Worm (Caenorhabditis elegans): ENCODE results near the gene srlf-34.

The srlf-34 gene

ce11 chrII:10300082-10300749 lies 11.9 kb upstream of the srlf-34 start, which contains the start of gene nep-26:
Gene nep-26, minus strand, starts transcription at chrII:10300132.
- TF ChIP-seq zip-8 (tag; optimal IDR thresholded peaks at IDR 0.05) (peak; percentile 16), unc-62 (GFP tag; optimal IDR thresholded peaks at IDR 0.05) (peak; percentile 54), snpc-4 (tag; optimal IDR thresholded peaks at IDR 0.05) (no peak), M03D4.4 (tag; optimal IDR thresholded peaks at IDR 0.05) (no peak), lin-13 (tag; optimal IDR thresholded peaks at IDR 0.05) (no peak), unc-120 (tag; optimal IDR thresholded peaks at IDR 0.05; ENCODE audit: poor library complexity, severe bottlenecking) (no peak)

ce11 chrII:10300954-10301353 lies 11.1 kb upstream of the srlf-34 start, which contains the start of gene mdt-22:
Gene mdt-22, plus strand, starts transcription at chrII:10301216.
- TF ChIP-seq mep-1 (tag; optimal IDR thresholded peaks at IDR 0.05) (peak; percentile 89), blmp-1 (tag; optimal IDR thresholded peaks at IDR 0.05) (no peak), lin-13 (tag; optimal IDR thresholded peaks at IDR 0.05) (peak; percentile 81), unc-62 (GFP tag; optimal IDR thresholded peaks at IDR 0.05) (no peak), pha-4 (tag; optimal IDR thresholded peaks at IDR 0.05) (peak; percentile 59), unc-39 (tag; optimal IDR thresholded peaks at IDR 0.05) (no peak), sem-2 (GFP tag; optimal IDR thresholded peaks at IDR 0.05) (no peak), bed-3 (GFP tag; optimal IDR thresholded peaks at IDR 0.05) (no peak), M03D4.4 (tag; optimal IDR thresholded peaks at IDR 0.05) (peak; percentile 66), mab-5 (tag; optimal IDR thresholded peaks at IDR 0.05) (no peak), mls-2 (tag; optimal IDR thresholded peaks at IDR 0.05) (peak; percentile 39), ceh-39 (tag; optimal IDR thresholded peaks at IDR 0.05) (peak; percentile 28), nhr-76 (tag; optimal IDR thresholded peaks at IDR 0.05) (no peak), nhr-237 (tag; optimal IDR thresholded peaks at IDR 0.05) (peak; percentile 52), cnd-1 (tag; optimal IDR thresholded peaks at IDR 0.05) (peak; percentile 28), ham-2 (GFP tag; optimal IDR thresholded peaks at IDR 0.05) (no peak), ces-1 (GFP tag; optimal IDR thresholded peaks at IDR 0.05) (peak; percentile 92), nhr-2 (tag; optimal IDR thresholded peaks at IDR 0.05) (peak; percentile 2), zip-8 (tag; optimal IDR thresholded peaks at IDR 0.05) (no peak), snpc-4 (tag; optimal IDR thresholded peaks at IDR 0.05) (no peak), lin-32 (GFP tag; optimal IDR thresholded peaks at IDR 0.05) (no peak), sptf-1 (tag; optimal IDR thresholded peaks at IDR 0.05) (peak; percentile 72), ceh-43 (GFP tag; optimal IDR thresholded peaks at IDR 0.05) (peak; percentile 26), ztf-11 (tag; optimal IDR thresholded peaks at IDR 0.05) (no peak), ceh-83 (GFP tag; optimal IDR thresholded peaks at IDR 0.05) (no peak), lsy-2 (tag; optimal IDR thresholded peaks at IDR 0.05) (peak; percentile 81), drap-1 (GFP tag; optimal IDR thresholded peaks at IDR 0.05) (peak; percentile 70), elt-3 (tag; optimal IDR thresholded peaks at IDR 0.05) (peak; percentile 6), nhr-28 (tag; optimal IDR thresholded peaks at IDR 0.05) (no peak), tbx-8 (GFP tag; optimal IDR thresholded peaks at IDR 0.05) (no peak), hlh-1 (tag; optimal IDR thresholded peaks at IDR 0.05) (peak; percentile 68), nhr-12 (tag; optimal IDR thresholded peaks at IDR 0.05) (no peak), elt-1 (tag; optimal IDR thresholded peaks at IDR 0.05; ENCODE audit: borderline replicate concordance, insufficient read depth) (no peak), unc-120 (tag; optimal IDR thresholded peaks at IDR 0.05; ENCODE audit: poor library complexity, severe bottlenecking) (peak; percentile 96), flh-1 (GFP tag; optimal IDR thresholded peaks at IDR 0.05) (no peak)

- peak; percentile 41 for TF ChIP-seq sptf-1 (tag; optimal IDR thresholded peaks at IDR 0.05)
These were observed 9.9 kb upstream of the srlf-34 start for ce11 chrII:10302141-10302574.

ce11 chrII:10302646-10303045 lies 9.4 kb upstream of the srlf-34 start, which contains the start of gene clpp-1:
Gene clpp-1, minus strand, starts transcription at chrII:10302842.
- TF ChIP-seq mep-1 (tag; optimal IDR thresholded peaks at IDR 0.05) (no peak), lsy-2 (tag; optimal IDR thresholded peaks at IDR 0.05) (no peak), blmp-1 (tag; optimal IDR thresholded peaks at IDR 0.05) (no peak), zip-8 (tag; optimal IDR thresholded peaks at IDR 0.05) (peak; percentile 17), bed-3 (GFP tag; optimal IDR thresholded peaks at IDR 0.05) (no peak), ceh-43 (GFP tag; optimal IDR thresholded peaks at IDR 0.05) (no peak)
